Fruit fly (Drosophila melanogaster) whole organism, embryonic: ENCODE measurements around the gene mmy.
A peak's percentile ranks its signal among the peaks of the same experiment; 100 is the strongest.

Experiments used
- Bgb ChIP-seq: fragments of 200-800 bp; sonication (Bioruptor generic); IDR thresholded peaks from 2 replicates; pipeline ENCODE4 v1.3.6; 2022; ENCODE audit warnings: missing biosample characterization, missing genetic modification characterization; ENCODE audit not compliant: partially characterized antibody
- CG10147 ChIP-seq: fragments of 200-800 bp; sonication (Bioruptor generic); optimal IDR thresholded peaks from 2 replicates; lab custom pipeline; 2019; ENCODE audit warnings: missing biosample characterization, mild to moderate bottlenecking, missing genetic modification characterization, moderate library complexity
- CG11504 ChIP-seq: fragments of 200-800 bp; sonication (Bioruptor generic); optimal IDR thresholded peaks from 3 replicates; lab custom pipeline; 2019; ENCODE audit warnings: missing biosample characterization, mild to moderate bottlenecking, missing genetic modification characterization, moderate library complexity
- CG12391 ChIP-seq: fragments of 200-800 bp; sonication (Bioruptor generic); optimal IDR thresholded peaks from 3 replicates; lab custom pipeline; 2018; ENCODE audit warnings: missing biosample characterization, mild to moderate bottlenecking, missing genetic modification characterization, moderate library complexity
- CG12659 ChIP-seq: fragments of 200-800 bp; sonication (Bioruptor generic); optimal IDR thresholded peaks from 3 replicates; lab custom pipeline; 2017; ENCODE audit warnings: mild to moderate bottlenecking, missing biosample characterization, missing genetic modification reagents, missing genetic modification characterization
- CG12769 ChIP-seq: fragments of 200-800 bp; sonication (Bioruptor generic); optimal IDR thresholded peaks from 2 replicates; lab custom pipeline; 2019; ENCODE audit warnings: missing biosample characterization, mild to moderate bottlenecking, missing genetic modification characterization, moderate library complexity
- CG15269 ChIP-seq: fragments of 200-800 bp; sonication (Bioruptor generic); optimal IDR thresholded peaks from 2 replicates; lab custom pipeline; 2018; ENCODE audit warnings: missing biosample characterization, mild to moderate bottlenecking, missing genetic modification characterization, moderate library complexity
- CG17359 ChIP-seq: fragments of 200-800 bp; sonication (Bioruptor generic); optimal IDR thresholded peaks from 3 replicates; lab custom pipeline; 2018; ENCODE audit warnings: missing biosample characterization, mild to moderate bottlenecking, missing genetic modification characterization, moderate library complexity
- CG2199 ChIP-seq: fragments of 200-800 bp; sonication (Bioruptor generic); IDR thresholded peaks from 3 replicates; pipeline ENCODE4 v1.3.6; 2022; ENCODE audit warnings: missing biosample characterization, missing genetic modification characterization
- CG2678 ChIP-seq: fragments of 200-800 bp; sonication (Bioruptor generic); optimal IDR thresholded peaks from 3 replicates; lab custom pipeline; 2019; ENCODE audit warnings: missing biosample characterization, mild to moderate bottlenecking, missing genetic modification characterization, moderate library complexity
- CG2712 ChIP-seq: fragments of 200-800 bp; optimal IDR thresholded peaks from 3 replicates; lab custom pipeline; 2019; ENCODE audit warnings: missing biosample characterization, mild to moderate bottlenecking, missing genetic modification characterization, moderate library complexity
- CG32772 ChIP-seq: fragments of 200-800 bp; sonication (Bioruptor generic); IDR thresholded peaks from 2 replicates; pipeline ENCODE4 v1.3.6; 2022; ENCODE audit warnings: missing biosample characterization, missing genetic modification characterization
- CG34422 ChIP-seq: fragments of 200-800 bp; sonication (Bioruptor generic); IDR thresholded peaks from 3 replicates; pipeline ENCODE4 v1.3.6; 2022; ENCODE audit warnings: missing biosample characterization, missing genetic modification characterization
- CG5180 ChIP-seq: fragments of 200-800 bp; sonication (Bioruptor generic); optimal IDR thresholded peaks from 3 replicates; lab custom pipeline; 2017; ENCODE audit warnings: missing biosample characterization, missing genetic modification characterization, mild to moderate bottlenecking, moderate library complexity, missing genetic modification reagents
- CG6175 ChIP-seq: fragments of 200-800 bp; sonication (Bioruptor generic); IDR thresholded peaks from 3 replicates; pipeline ENCODE4 v1.3.6; 2022; ENCODE audit warnings: missing biosample characterization, missing genetic modification characterization
- CG7556 ChIP-seq: fragments of 200-800 bp; sonication (Bioruptor generic); optimal IDR thresholded peaks from 2 replicates; lab custom pipeline; 2017; ENCODE audit warnings: missing biosample characterization, mild to moderate bottlenecking, missing genetic modification characterization
- CG8944 ChIP-seq: fragments of 200-800 bp; sonication (Bioruptor generic); optimal IDR thresholded peaks from 3 replicates; lab custom pipeline; 2016; ENCODE audit warnings: missing biosample characterization, missing genetic modification characterization
- CTCF ChIP-seq: fragments of 200-800 bp; sonication (Bioruptor generic); optimal IDR thresholded peaks from 2 replicates; lab custom pipeline; 2017; ENCODE audit warnings: missing biosample characterization, mild to moderate bottlenecking, missing genetic modification characterization, moderate library complexity
- CoRest ChIP-seq: fragments of 200-800 bp; sonication (Bioruptor generic); optimal IDR thresholded peaks from 3 replicates; lab custom pipeline; 2018; ENCODE audit warnings: missing biosample characterization, mild to moderate bottlenecking, missing genetic modification characterization, moderate library complexity
- D19A ChIP-seq: fragments of 200-800 bp; optimal IDR thresholded peaks from 3 replicates; lab custom pipeline; 2019; ENCODE audit warnings: missing biosample characterization, mild to moderate bottlenecking, missing genetic modification characterization, moderate library complexity
- D19B ChIP-seq: fragments of 200-800 bp; sonication (Bioruptor generic); optimal IDR thresholded peaks from 2 replicates; lab custom pipeline; 2017; ENCODE audit warnings: missing biosample characterization, mild to moderate bottlenecking, missing genetic modification characterization
- Med ChIP-seq: fragments of 200-800 bp; sonication (Bioruptor generic); peaks from one replicate; lab custom pipeline; 2016; ENCODE audit warnings: missing biosample characterization, missing genetic modification characterization, mild to moderate bottlenecking, inconsistent platforms, moderate library complexity
- NFAT ChIP-seq: fragments of 200-800 bp; sonication (Bioruptor generic); IDR thresholded peaks from 2 replicates; pipeline ENCODE4 v1.3.6; 2022; ENCODE audit warnings: missing biosample characterization, missing genetic modification characterization
- Sox100B ChIP-seq: fragments of 200-800 bp; sonication (Bioruptor generic); optimal IDR thresholded peaks from 3 replicates; lab custom pipeline; 2018; ENCODE audit warnings: missing biosample characterization, mild to moderate bottlenecking, missing genetic modification characterization
- Sox102F ChIP-seq: fragments of 200-800 bp; sonication (Bioruptor generic); optimal IDR thresholded peaks from 2 replicates; lab custom pipeline; 2018; ENCODE audit warnings: missing biosample characterization, mild to moderate bottlenecking, missing genetic modification characterization, moderate library complexity
- Taf1 ChIP-seq: fragments of 200-800 bp; sonication (Bioruptor generic); IDR thresholded peaks from 2 replicates; pipeline ENCODE4 v1.3.6; 2022; ENCODE audit warnings: missing biosample characterization, missing genetic modification characterization
- Tbp ChIP-seq: fragments of >200 bp; optimal IDR thresholded peaks from 2 replicates; lab custom pipeline; 2018; ENCODE audit warnings: missing biosample characterization, missing genetic modification characterization
- abd-A ChIP-seq: fragments of 200-800 bp; sonication (Bioruptor generic); optimal IDR thresholded peaks from 3 replicates; lab custom pipeline; 2019; ENCODE audit warnings: missing biosample characterization, mild to moderate bottlenecking, missing genetic modification characterization, moderate library complexity
- ash1 ChIP-seq: fragments of 200-800 bp; sonication (Bioruptor generic); optimal IDR thresholded peaks from 2 replicates; lab custom pipeline; 2018; ENCODE audit warnings: missing biosample characterization, mild to moderate bottlenecking, missing genetic modification characterization
- cato ChIP-seq: fragments of 200-800 bp; sonication (Bioruptor generic); optimal IDR thresholded peaks from 2 replicates; lab custom pipeline; 2016; ENCODE audit warnings: missing biosample characterization, missing genetic modification characterization, borderline replicate concordance
- cwo ChIP-seq: fragments of 200-800 bp; sonication (Bioruptor generic); optimal IDR thresholded peaks from 3 replicates; lab custom pipeline; 2017; ENCODE audit warnings: missing biosample characterization, missing genetic modification characterization, mild to moderate bottlenecking, moderate library complexity, missing genetic modification reagents
- dan ChIP-seq: fragments of 200-800 bp; sonication (Bioruptor generic); IDR thresholded peaks from 2 replicates; pipeline ENCODE4 v1.3.6; 2022; ENCODE audit warnings: missing biosample characterization, missing genetic modification characterization
- dm ChIP-seq: fragments of 200-800 bp; sonication (Bioruptor generic); optimal IDR thresholded peaks from 3 replicates; lab custom pipeline; 2016; ENCODE audit warnings: missing biosample characterization, missing genetic modification characterization
- dmrt99B ChIP-seq: fragments of 200-800 bp; sonication (Bioruptor generic); optimal IDR thresholded peaks from 2 replicates; lab custom pipeline; 2018; ENCODE audit warnings: missing biosample characterization, mild to moderate bottlenecking, missing genetic modification characterization, moderate library complexity
- dysf ChIP-seq: fragments of 200-800 bp; sonication (Bioruptor generic); IDR thresholded peaks from 3 replicates; pipeline ENCODE4 v1.3.6; 2022; ENCODE audit warnings: missing biosample characterization, missing genetic modification characterization
- lab ChIP-seq: fragments of 200-800 bp; sonication (Bioruptor generic); optimal IDR thresholded peaks from 3 replicates; lab custom pipeline; 2017; ENCODE audit warnings: missing biosample characterization, missing genetic modification characterization, mild to moderate bottlenecking, moderate library complexity, missing genetic modification reagents
- lmd ChIP-seq: fragments of 200-800 bp; sonication (Bioruptor generic); IDR thresholded peaks from 2 replicates; pipeline ENCODE4 v1.3.6; 2022; ENCODE audit warnings: missing biosample characterization, missing genetic modification characterization
- lov ChIP-seq, 2 experiments: fragments of 200-800 bp in 1 of 2; fragments of >200 bp in 1 of 2; sonication (Bioruptor generic) in 1 of 2; IDR thresholded peaks in 1 of 2; optimal IDR thresholded peaks in 1 of 2; 2 replicates in 1 of 2; 3 replicates in 1 of 2; pipeline versions ENCODE4 v1.3.6 to Lab custom; 2017 to 2022; ENCODE audit warnings: missing biosample characterization in 1 of 2, missing genetic modification characterization in 1 of 2
- nau ChIP-seq: fragments of 200-800 bp; sonication (Bioruptor generic); optimal IDR thresholded peaks from 3 replicates; lab custom pipeline; 2017; ENCODE audit warnings: missing biosample characterization, mild to moderate bottlenecking, missing genetic modification characterization, missing genetic modification reagents
- onecut ChIP-seq: fragments of 200-800 bp; sonication (Bioruptor generic); IDR thresholded peaks from 2 replicates; pipeline ENCODE4 v1.3.6; 2022; ENCODE audit warnings: missing biosample characterization, missing genetic modification characterization
- row ChIP-seq: fragments of 200-800 bp; sonication (Bioruptor generic); IDR thresholded peaks from 3 replicates; pipeline ENCODE4 v1.3.6; 2022; ENCODE audit warnings: missing biosample characterization, missing genetic modification characterization
- seq ChIP-seq: fragments of 200-800 bp; sonication (Bioruptor generic); IDR thresholded peaks from 2 replicates; pipeline ENCODE4 v1.3.6; 2022; ENCODE audit warnings: missing biosample characterization, missing genetic modification characterization
- sisA ChIP-seq: fragments of 200-800 bp; sonication (Bioruptor generic); IDR thresholded peaks from 2 replicates; pipeline ENCODE4 v1.3.6; 2022; ENCODE audit warnings: missing biosample characterization, missing genetic modification characterization
- slbo ChIP-seq: fragments of 200-800 bp; sonication (Bioruptor generic); IDR thresholded peaks from 2 replicates; pipeline ENCODE4 v1.3.6; 2022; ENCODE audit warnings: missing biosample characterization, missing genetic modification characterization
- so ChIP-seq: fragments of 200-800 bp; sonication (Bioruptor generic); IDR thresholded peaks from 3 replicates; pipeline ENCODE4 v1.3.6; 2022; ENCODE audit warnings: missing biosample characterization, missing genetic modification characterization
- sob ChIP-seq: fragments of 200-800 bp; sonication (Bioruptor generic); IDR thresholded peaks from 2 replicates; pipeline ENCODE4 v1.3.6; 2022; ENCODE audit warnings: missing biosample characterization, missing genetic modification characterization
- vvl ChIP-seq: fragments of 200-800 bp; sonication (Bioruptor generic); IDR thresholded peaks from 2 replicates; pipeline ENCODE4 v1.3.6; 2022; ENCODE audit warnings: missing biosample characterization, missing genetic modification characterization

mmy gene

dm6 chr2L:6471978-6472776 is 1.5 kb downstream of the mmy start (continued):
- peak; percentile 14 for TF ChIP-seq lab (GFP tag; lab: Kevin White, UChicago)
- 0 out of 2 replicates have a peak, but pooled peaks have one; percentile 18 for TF ChIP-seq seq (GFP tag; lab: Robert Waterston, UW)
- peak; percentile 49 for TF ChIP-seq row
- TF ChIP-seq dysf (GFP tag; lab: Robert Waterston, UW): peak; percentile 20; the same call in 1 of the 3 replicates
- peak; percentile 8 for TF ChIP-seq CG7556
- no peak for TF ChIP-seq dm (GFP tag; lab: Kevin White, UChicago)
- TF ChIP-seq Taf1 (GFP tag; lab: Robert Waterston, UW): peak; percentile 32; the same call in 1 of the 2 replicates
- TF ChIP-seq slbo: 0 out of 2 replicates have a peak, but pooled peaks have one; percentile 8
- no peak for TF ChIP-seq dan (GFP tag; lab: Robert Waterston, UW)
- peak; percentile 33 for TF ChIP-seq CoRest
- TF ChIP-seq vvl (GFP tag; lab: Robert Waterston, UW): peak; percentile 22; the same call in 1 of the 2 replicates
- 0 out of 2 replicates have a peak, but pooled peaks have one; percentile 33 for TF ChIP-seq NFAT (GFP tag; lab: Robert Waterston, UW)
- peak; percentile 6 for TF ChIP-seq CG12391
- TF ChIP-seq CG17359 (tag; lab: Kevin White, UChicago): peak; percentile 1
- TF ChIP-seq lmd (GFP tag; lab: Robert Waterston, UW): 0 out of 2 replicates have a peak, but pooled peaks have one; percentile 14
- TF ChIP-seq CG34422: peak; percentile 42; the same call in 1 of the 3 replicates
- peak; percentile 27 for TF ChIP-seq abd-A (tag; lab: Kevin White, UChicago)
- peak; percentile 60 for TF ChIP-seq CG2678 (tag; lab: Kevin White, UChicago)
- TF ChIP-seq onecut: no peak
- peak; percentile 34 for TF ChIP-seq CG5180 (GFP tag; lab: Kevin White, UChicago)
- 0 out of 3 replicates have a peak, but pooled peaks have one; percentile 21 for TF ChIP-seq CG6175 (GFP tag; lab: Robert Waterston, UW)
- TF ChIP-seq CG12659 (GFP tag; lab: Kevin White, UChicago): peak; percentile 29
- TF ChIP-seq sisA (GFP tag; lab: Robert Waterston, UW): 0 out of 2 replicates have a peak, but pooled peaks have one; percentile 29
- TF ChIP-seq Sox102F: peak; percentile 11
- peak; percentile 4 for TF ChIP-seq cwo
- peak; percentile 81 for TF ChIP-seq CG12769 (tag; lab: Kevin White, UChicago)
- TF ChIP-seq Med: peak; percentile 68
- peak; percentile 52 for TF ChIP-seq Sox100B
- TF ChIP-seq D19B (GFP tag; lab: Kevin White, UChicago): peak; percentile 92
- TF ChIP-seq ash1 (GFP tag; lab: Kevin White, UChicago): no peak
- peak; percentile 34 for TF ChIP-seq CG10147 (GFP tag; lab: Kevin White, UChicago)
- no peak for TF ChIP-seq lov (optimal IDR thresholded peaks at IDR 0.05; lab: Kevin White, UChicago)
- TF ChIP-seq lov (GFP tag; IDR thresholded peaks at IDR 0.05; lab: Robert Waterston, UW): 0 out of 3 replicates have a peak, but pooled peaks have one; percentile 24
- TF ChIP-seq dmrt99B (tag; lab: Kevin White, UChicago): peak; percentile 55
- no peak for TF ChIP-seq Tbp
- peak; percentile 35 for TF ChIP-seq CG2712 (tag; lab: Kevin White, UChicago)
- TF ChIP-seq so (GFP tag; lab: Robert Waterston, UW): peak; percentile 16; the same call in 1 of the 3 replicates
- TF ChIP-seq CG32772: no peak
- TF ChIP-seq cato (GFP tag; lab: Kevin White, UChicago): no peak
- peak; percentile 31; the same call in 1 of the 2 replicates for TF ChIP-seq Bgb (GFP tag; lab: Robert Waterston, UW)
- peak; percentile 31 for TF ChIP-seq D19A
- TF ChIP-seq CG11504 (tag; lab: Kevin White, UChicago): peak; percentile 51
- TF ChIP-seq CG8944 (GFP tag; lab: Kevin White, UChicago): no peak
- TF ChIP-seq CG15269 (tag; lab: Kevin White, UChicago): peak; percentile 47
- TF ChIP-seq nau (GFP tag; lab: Kevin White, UChicago): peak; percentile 20
- TF ChIP-seq CTCF: no peak
- 0 out of 2 replicates have a peak, but pooled peaks have one; percentile 5 for TF ChIP-seq sob (GFP tag; lab: Robert Waterston, UW)
- TF ChIP-seq CG2199 (GFP tag; lab: Robert Waterston, UW): peak; percentile 75; the same call in 1 of the 3 replicates
